Fruit fly (Drosophila melanogaster) whole organism, embryonic: ENCODE results near the gene Cpr65Aw.

Experiments
- Atf3 ChIP-seq: fragments of 200-800 bp; sonication (Bioruptor generic); optimal IDR thresholded peaks from 3 replicates; lab custom pipeline; 2016; ENCODE audit warnings: missing biosample characterization, missing genetic modification characterization
- BEAF-32 ChIP-seq: fragments of 200-800 bp; sonication (Bioruptor generic); optimal IDR thresholded peaks from 3 replicates; lab custom pipeline; 2017; ENCODE audit warnings: missing biosample characterization, missing genetic modification characterization, mild to moderate bottlenecking, moderate library complexity, missing genetic modification reagents
- CG10209 ChIP-seq: fragments of 200-800 bp; sonication (Bioruptor generic); optimal IDR thresholded peaks from 3 replicates; lab custom pipeline; 2017; ENCODE audit warnings: missing biosample characterization, mild to moderate bottlenecking, missing genetic modification characterization, missing genetic modification reagents
- CG11723 ChIP-seq: fragments of 200-800 bp; sonication (Bioruptor generic); optimal IDR thresholded peaks from 2 replicates; lab custom pipeline; 2017; ENCODE audit warnings: missing biosample characterization, mild to moderate bottlenecking, missing genetic modification characterization
- CG12155 ChIP-seq: fragments of 200-800 bp; sonication (Bioruptor generic); optimal IDR thresholded peaks from 3 replicates; lab custom pipeline; 2016; ENCODE audit warnings: missing biosample characterization, missing genetic modification characterization
- CG12219 ChIP-seq: fragments of 200-800 bp; sonication (Bioruptor generic); optimal IDR thresholded peaks from 3 replicates; lab custom pipeline; 2018; ENCODE audit warnings: missing biosample characterization, mild to moderate bottlenecking, missing genetic modification characterization
- CG12744 ChIP-seq: fragments of 200-800 bp; sonication (Bioruptor generic); optimal IDR thresholded peaks from 2 replicates; lab custom pipeline; 2016; ENCODE audit warnings: missing biosample characterization, missing genetic modification characterization
- CG13424 ChIP-seq: fragments of 200-800 bp; sonication (Bioruptor generic); optimal IDR thresholded peaks from 2 replicates; lab custom pipeline; 2019; ENCODE audit warnings: missing biosample characterization, mild to moderate bottlenecking, missing genetic modification characterization, moderate library complexity
- CG15269 ChIP-seq: fragments of 200-800 bp; sonication (Bioruptor generic); optimal IDR thresholded peaks from 2 replicates; lab custom pipeline; 2018; ENCODE audit warnings: missing biosample characterization, mild to moderate bottlenecking, missing genetic modification characterization, moderate library complexity
- CG16813 ChIP-seq: fragments of 200-800 bp; sonication (Bioruptor generic); IDR thresholded peaks from 3 replicates; pipeline ENCODE4 v1.3.6; 2022; ENCODE audit warnings: missing biosample characterization, missing genetic modification characterization; ENCODE audit not compliant: partially characterized antibody
- CG17385 ChIP-seq: fragments of 200-800 bp; sonication (Bioruptor generic); optimal IDR thresholded peaks from 3 replicates; lab custom pipeline; 2018; ENCODE audit warnings: missing biosample characterization, mild to moderate bottlenecking, missing genetic modification characterization
- CG17568 ChIP-seq: fragments of 200-800 bp; sonication (Bioruptor generic); optimal IDR thresholded peaks from 2 replicates; lab custom pipeline; 2018; ENCODE audit warnings: missing biosample characterization, mild to moderate bottlenecking, missing genetic modification characterization, moderate library complexity
- CG31224 ChIP-seq: fragments of 200-800 bp; sonication (Bioruptor generic); IDR thresholded peaks from 2 replicates; pipeline ENCODE4 v1.3.6; 2022; ENCODE audit warnings: missing biosample characterization, missing genetic modification characterization
- CG4282 ChIP-seq: fragments of 200-800 bp; sonication (Bioruptor generic); optimal IDR thresholded peaks from 2 replicates; lab custom pipeline; 2016; ENCODE audit warnings: missing biosample characterization, missing genetic modification characterization
- CG7963 ChIP-seq: fragments of 200-800 bp; sonication (Bioruptor generic); IDR thresholded peaks from 3 replicates; pipeline ENCODE4 v1.3.6; 2022; ENCODE audit warnings: missing biosample characterization, missing genetic modification characterization; ENCODE audit not compliant: partially characterized antibody
- CG9817 ChIP-seq: fragments of 200-800 bp; sonication (Bioruptor generic); optimal IDR thresholded peaks from 2 replicates; lab custom pipeline; 2018; ENCODE audit warnings: missing biosample characterization, mild to moderate bottlenecking, missing genetic modification characterization, moderate library complexity
- Eip74EF ChIP-seq, 2 experiments: fragments of 200-800 bp in 1 of 2; fragments of >200 bp in 1 of 2; sonication (Bioruptor generic) in 1 of 2; optimal IDR thresholded peaks; 2 replicates each; lab custom pipeline; 2017 to 2019; ENCODE audit warnings: missing biosample characterization in 2 of 2, missing genetic modification characterization in 2 of 2, mild to moderate bottlenecking in 1 of 2, moderate library complexity in 1 of 2
- Fer3 ChIP-seq: fragments of 200-800 bp; sonication (Bioruptor generic); optimal IDR thresholded peaks from 2 replicates; lab custom pipeline; 2018; ENCODE audit warnings: missing biosample characterization, mild to moderate bottlenecking, missing genetic modification characterization, moderate library complexity
- Lpt ChIP-seq: fragments of >200 bp; optimal IDR thresholded peaks from 2 replicates; lab custom pipeline; 2018; ENCODE audit warnings: missing biosample characterization, missing genetic modification characterization
- Med ChIP-seq: fragments of 200-800 bp; sonication (Bioruptor generic); peaks from one replicate; lab custom pipeline; 2016; ENCODE audit warnings: missing biosample characterization, missing genetic modification characterization, mild to moderate bottlenecking, inconsistent platforms, moderate library complexity
- Neu2 ChIP-seq: fragments of 200-800 bp; sonication (Bioruptor generic); optimal IDR thresholded peaks from 3 replicates; lab custom pipeline; 2016; ENCODE audit warnings: missing biosample characterization, missing genetic modification characterization, borderline replicate concordance
- Oaz ChIP-seq: fragments of 200-800 bp; sonication (Bioruptor generic); IDR thresholded peaks from 2 replicates; pipeline ENCODE4 v1.3.6; 2022; ENCODE audit warnings: missing biosample characterization, missing genetic modification characterization
- Tbp ChIP-seq: fragments of >200 bp; optimal IDR thresholded peaks from 2 replicates; lab custom pipeline; 2018; ENCODE audit warnings: missing biosample characterization, missing genetic modification characterization
- abd-A ChIP-seq: fragments of 200-800 bp; sonication (Bioruptor generic); optimal IDR thresholded peaks from 3 replicates; lab custom pipeline; 2019; ENCODE audit warnings: missing biosample characterization, mild to moderate bottlenecking, missing genetic modification characterization, moderate library complexity
- chinmo ChIP-seq: fragments of 200-800 bp; sonication (Bioruptor generic); IDR thresholded peaks from 4 replicates; pipeline ENCODE4 v1.3.6; 2022; ENCODE audit warnings: missing biosample characterization, missing genetic modification characterization; ENCODE audit not compliant: partially characterized antibody
- chn ChIP-seq: fragments of 200-800 bp; sonication (Bioruptor generic); optimal IDR thresholded peaks from 2 replicates; lab custom pipeline; 2016; ENCODE audit warnings: missing biosample characterization, missing genetic modification characterization
- gsb-n ChIP-seq: fragments of 200-800 bp; sonication (Bioruptor generic); optimal IDR thresholded peaks from 3 replicates; lab custom pipeline; 2018; ENCODE audit warnings: missing biosample characterization, mild to moderate bottlenecking, missing genetic modification characterization
- nau ChIP-seq: fragments of 200-800 bp; sonication (Bioruptor generic); optimal IDR thresholded peaks from 3 replicates; lab custom pipeline; 2017; ENCODE audit warnings: missing biosample characterization, mild to moderate bottlenecking, missing genetic modification characterization, missing genetic modification reagents
- peb ChIP-seq: fragments of 200-800 bp; sonication (Bioruptor generic); IDR thresholded peaks from 2 replicates; pipeline ENCODE4 v1.3.6; 2022; ENCODE audit warnings: missing biosample characterization, missing genetic modification characterization
- pita ChIP-seq: fragments of 200-800 bp; sonication (Bioruptor generic); optimal IDR thresholded peaks from 2 replicates; lab custom pipeline; 2017; ENCODE audit warnings: missing biosample characterization, mild to moderate bottlenecking, missing genetic modification characterization
- rib ChIP-seq: fragments of 200-800 bp; sonication (Bioruptor generic); IDR thresholded peaks from 2 replicates; pipeline ENCODE4 v1.3.6; 2022; ENCODE audit warnings: missing biosample characterization, missing genetic modification characterization
- sd ChIP-seq: fragments of 200-800 bp; sonication (Bioruptor generic); optimal IDR thresholded peaks from 3 replicates; lab custom pipeline; 2018; ENCODE audit warnings: missing biosample characterization, mild to moderate bottlenecking, missing genetic modification characterization, moderate library complexity
- sim ChIP-seq: fragments of 200-800 bp; sonication (Bioruptor generic); IDR thresholded peaks from 2 replicates; pipeline ENCODE4 v1.3.6; 2022; ENCODE audit warnings: missing biosample characterization, missing genetic modification characterization
- sr ChIP-seq: fragments of 200-800 bp; sonication (Bioruptor generic); IDR thresholded peaks from 3 replicates; pipeline ENCODE4 v1.3.6; 2022; ENCODE audit warnings: missing biosample characterization, missing genetic modification characterization
- ssp ChIP-seq: fragments of 200-800 bp; sonication (Bioruptor generic); IDR thresholded peaks from 2 replicates; pipeline ENCODE4 v1.3.6; 2022; ENCODE audit warnings: missing biosample characterization, missing genetic modification characterization
- toy ChIP-seq: fragments of 200-800 bp; sonication (Bioruptor generic); IDR thresholded peaks from 2 replicates; pipeline ENCODE4 v1.3.6; 2022; ENCODE audit warnings: missing biosample characterization, missing genetic modification characterization
- ttk ChIP-seq: fragments of 200-800 bp; sonication (Bioruptor generic); IDR thresholded peaks from 2 replicates; pipeline ENCODE4 v2.1.2; 2022; ENCODE audit warnings: missing biosample characterization, missing genetic modification characterization
- vvl ChIP-seq: fragments of 200-800 bp; sonication (Bioruptor generic); IDR thresholded peaks from 2 replicates; pipeline ENCODE4 v1.3.6; 2022; ENCODE audit warnings: missing biosample characterization, missing genetic modification characterization

Gene Cpr65Aw

DNA sequence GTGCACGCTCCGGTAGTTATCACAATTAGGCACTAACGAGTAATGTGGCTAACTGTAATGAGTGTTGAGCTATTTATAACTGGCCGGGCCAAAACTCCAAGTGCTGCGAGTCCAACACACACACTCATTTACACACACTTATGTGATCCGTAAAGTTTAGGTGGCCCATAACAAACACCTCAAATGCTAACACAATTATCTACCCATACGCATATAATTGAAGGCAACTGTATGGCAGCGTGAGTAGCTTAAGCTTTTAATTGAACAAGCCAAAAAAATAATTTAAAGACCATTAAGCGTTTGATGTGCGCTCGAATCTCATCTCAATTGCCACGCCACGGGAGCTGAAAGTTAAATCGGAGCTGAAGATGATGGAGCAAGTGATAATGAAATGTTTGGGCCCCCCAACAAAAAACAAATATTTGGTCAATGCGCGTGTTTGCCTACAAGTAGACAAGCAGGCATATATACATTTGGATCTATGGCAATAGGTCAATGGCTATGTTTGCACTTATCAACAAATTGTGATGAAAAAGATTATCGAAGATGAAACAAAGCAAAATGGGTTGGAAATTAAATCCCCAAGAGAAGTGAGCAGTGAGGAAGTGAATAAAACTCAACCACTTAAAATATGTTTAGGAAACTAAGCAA is 2.2 kb downstream of the Cpr65Aw start, which contains the start of gene Cpr65Av (continued):
- TF ChIP-seq nau (GFP tag; lab: Kevin White, UChicago) (peak; percentile 3), sr (GFP tag; lab: Robert Waterston, UW) (0 out of 3 replicates have a peak, but pooled peaks have one; percentile 24), Med (GFP tag; lab: Kevin White, UChicago) (peak; percentile 52), CG16813 (no peak), Eip74EF (GFP tag; optimal IDR thresholded peaks at IDR 0.05; lab: Kevin White, UChicago) (peak in 1 of 2 experiments; percentile 11), CG12219 (GFP tag; lab: Kevin White, UChicago) (peak; percentile 23), sd (peak; percentile 15), Neu2 (GFP tag; lab: Kevin White, UChicago) (no peak), CG17385 (GFP tag; lab: Kevin White, UChicago) (peak; percentile 2), gsb-n (tag; lab: Kevin White, UChicago) (no peak), Oaz (GFP tag; lab: Robert Waterston, UW) (no peak), Atf3 (GFP tag; lab: Kevin White, UChicago) (peak; percentile 6), CG15269 (tag; lab: Kevin White, UChicago) (peak; percentile 10), pita (GFP tag; lab: Kevin White, UChicago) (no peak), CG13424 (tag; lab: Kevin White, UChicago) (peak; percentile 39), CG7963 (no peak), Lpt (GFP tag; lab: Kevin White, UChicago) (no peak), CG10209 (GFP tag; lab: Kevin White, UChicago) (peak; percentile 10)
- TF ChIP-seq, all 482 proteins: peak for 66

DNA sequence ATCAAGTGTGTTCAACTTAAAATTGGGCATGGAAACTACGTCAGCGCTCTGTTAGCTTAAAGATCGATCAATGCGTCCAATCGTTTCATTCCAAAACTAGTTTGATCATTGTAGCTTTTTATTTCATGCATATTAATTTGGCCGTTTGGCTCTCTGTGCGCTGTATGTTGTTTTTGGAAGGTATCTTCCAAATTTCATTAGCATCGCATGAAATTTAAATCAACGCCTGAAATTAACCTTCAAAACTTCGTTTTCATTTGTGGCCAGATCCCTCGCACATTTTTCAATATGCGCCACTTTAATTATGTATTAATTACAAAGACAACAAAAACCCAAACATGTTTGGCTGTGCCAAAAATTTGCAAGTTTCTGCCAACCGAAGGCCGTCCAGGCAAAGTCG is 3.6 kb downstream of the Cpr65Aw start:
- TF ChIP-seq sd (peak; percentile 51), CG17568 (no peak), chn (GFP tag; lab: Kevin White, UChicago) (no peak), toy (GFP tag; lab: Robert Waterston, UW) (no peak), CG4282 (GFP tag; lab: Kevin White, UChicago) (no peak), Tbp (GFP tag; lab: Kevin White, UChicago) (no peak), ssp (GFP tag; lab: Robert Waterston, UW) (no peak), peb (GFP tag; lab: Robert Waterston, UW) (no peak), ttk (GFP tag; lab: Robert Waterston, UW) (no peak), CG11723 (GFP tag; lab: Kevin White, UChicago) (no peak), CG9817 (tag; lab: Kevin White, UChicago) (no peak), CG31224 (GFP tag; lab: Robert Waterston, UW) (no peak), Fer3 (tag; lab: Kevin White, UChicago) (no peak), sim (GFP tag; lab: Robert Waterston, UW) (no peak), CG12155 (GFP tag; lab: Kevin White, UChicago) (no peak), abd-A (tag; lab: Kevin White, UChicago) (peak; percentile 62), CG12744 (GFP tag; lab: Kevin White, UChicago) (no peak), vvl (peak; percentile 76), rib (GFP tag; lab: Robert Waterston, UW) (peak; percentile 51; the same call in 1 of the 2 replicates), BEAF-32 (GFP tag; lab: Kevin White, UChicago) (no peak), chinmo (GFP tag; lab: Robert Waterston, UW) (peak; percentile 79; the same call in 3 of the 4 replicates)
